Worm (Caenorhabditis elegans): Measurements from ENCODE around the gene emb-5.

The emb-5 gene

ce11 chrIII:4677466-4677865 is 43.0 kb downstream of the emb-5 start, which contains the start of gene srg-10:
TSS of gene srg-10 (plus strand) at chrIII:4677766.
- no peak for TF ChIP-seq zim-3 (tag; optimal IDR thresholded peaks at IDR 0.05)
- no peak for TF ChIP-seq snpc-3.4 (tag; optimal IDR thresholded peaks at IDR 0.05)
- no peak for TF ChIP-seq chd-7 (tag; optimal IDR thresholded peaks at IDR 0.05)
- TF ChIP-seq lin-26 (GFP tag; IDR thresholded peaks at IDR 0.05), result no peak
- TF ChIP-seq lsy-27 (tag; optimal IDR thresholded peaks at IDR 0.05; ENCODE audit: borderline replicate concordance, insufficient read depth), result no peak

ce11 chrIII:4671949-4672348 is 48.5 kb downstream of the emb-5 start, which contains the start of gene srg-13:
TSS of gene srg-13 (plus strand) at chrIII:4672249.
- TF ChIP-seq hlh-26 (GFP tag; conservative IDR thresholded peaks at IDR 0.05), result no peak

- no peak for TF ChIP-seq nhr-80 (tag; optimal IDR thresholded peaks at IDR 0.05)
- TF ChIP-seq Y67H2A.10 (GFP tag; conservative IDR thresholded peaks at IDR 0.05), result no peak
- TF ChIP-seq mxl-1 (tag; optimal IDR thresholded peaks at IDR 0.05), result no peak
- no peak for TF ChIP-seq F57A8.1 (GFP tag; optimal IDR thresholded peaks at IDR 0.05)
- no peak for TF ChIP-seq lag-1 (GFP tag; IDR thresholded peaks at IDR 0.05)
- TF ChIP-seq fkh-3 (tag; optimal IDR thresholded peaks at IDR 0.05), result no peak
- TF ChIP-seq snpc-3.4 (tag; optimal IDR thresholded peaks at IDR 0.05), result no peak
- no peak for TF ChIP-seq ztf-22 (GFP tag; optimal IDR thresholded peaks at IDR 0.05)
- TF ChIP-seq B0019.2 (GFP tag; conservative IDR thresholded peaks at IDR 0.05), result no peak
- TF ChIP-seq nfya-2 (GFP tag; IDR thresholded peaks at IDR 0.05), result no peak
- no peak for TF ChIP-seq gei-17 (GFP tag; optimal IDR thresholded peaks at IDR 0.05)
- no peak for TF ChIP-seq ztf-28 (GFP tag; IDR thresholded peaks at IDR 0.05)
- TF ChIP-seq Y56A3A.18 (GFP tag; IDR thresholded peaks at IDR 0.05), result no peak
- TF ChIP-seq ztf-3 (GFP tag; optimal IDR thresholded peaks at IDR 0.05), result no peak
- TF ChIP-seq ceh-27 (GFP tag; optimal IDR thresholded peaks at IDR 0.05), result no peak
- no peak for TF ChIP-seq T26A5.8 (tag; optimal IDR thresholded peaks at IDR 0.05)
- no peak for TF ChIP-seq attf-5 (GFP tag; optimal IDR thresholded peaks at IDR 0.05)
- TF ChIP-seq snpc-4 (GFP tag; optimal IDR thresholded peaks at IDR 0.05), result no peak
- no peak for TF ChIP-seq snpc-4 (tag; optimal IDR thresholded peaks at IDR 0.05)
- TF ChIP-seq snpc-1.3 (tag; optimal IDR thresholded peaks at IDR 0.05; ENCODE audit: insufficient read depth), result no peak
Measured at ce11 chrIII:4671491-4671890, 49.0 kb downstream of the emb-5 start, which contains the start of gene T23F11.11. TSS of gene T23F11.11 (minus strand) at chrIII:4671591.

- TF ChIP-seq nhr-80 (tag; optimal IDR thresholded peaks at IDR 0.05), result peak; percentile 23
- TF ChIP-seq die-1 (tag; optimal IDR thresholded peaks at IDR 0.05), result no peak
Measured at ce11 chrIII:4668073-4668472, 52.4 kb downstream of the emb-5 start.

ce11 chrIII:4666753-4667400 is 53.6 kb downstream of the emb-5 start:
- TF ChIP-seq lir-1 (GFP tag; conservative IDR thresholded peaks at IDR 0.05) (peak; percentile 26; the same call in 1 of the 2 replicates), ets-4 (GFP tag; optimal IDR thresholded peaks at IDR 0.05) (no peak), ceh-27 (GFP tag; optimal IDR thresholded peaks at IDR 0.05) (peak; percentile 86), xnd-1 (tag; optimal IDR thresholded peaks at IDR 0.05) (no peak), repo-1 (tag; optimal IDR thresholded peaks at IDR 0.05) (no peak), hmg-1.2 (GFP tag; IDR thresholded peaks at IDR 0.05) (peak; percentile 54; the same call in 1 of the 2 replicates), Y95B8A.8 (GFP tag; IDR thresholded peaks at IDR 0.05) (no peak), lin-40 (tag; optimal IDR thresholded peaks at IDR 0.05) (no peak), attf-5 (GFP tag; optimal IDR thresholded peaks at IDR 0.05) (peak; percentile 6), Y53G8AR.9 (GFP tag; conservative IDR thresholded peaks at IDR 0.05) (no peak)

Measured in whole organism, young adult.